Worm (Caenorhabditis elegans) whole organism, late embryonic: ENCODE data around the gene Y43F8C.13.

Source experiments
- C38D4.7 ChIP-seq: fragments of 200-800 bp; sonication (Bioruptor generic); optimal IDR thresholded peaks from 2 replicates; lab custom pipeline; 2018; ENCODE audit warnings: mild to moderate bottlenecking, missing genetic modification characterization, moderate library complexity, missing compliant biosample characterization
- K02D7.2 ChIP-seq: sonication (generic microtip); optimal IDR thresholded peaks from 2 replicates; lab custom pipeline; 2017; ENCODE audit warnings: mild to moderate bottlenecking, missing genetic modification characterization, missing compliant biosample characterization
- T23F11.4 ChIP-seq: fragments of 200-800 bp; sonication (Bioruptor generic); optimal IDR thresholded peaks from 2 replicates; lab custom pipeline; 2018; ENCODE audit warnings: mild to moderate bottlenecking, missing genetic modification characterization, missing compliant biosample characterization
- ceh-14 ChIP-seq: sonication (generic microtip); optimal IDR thresholded peaks from 2 replicates; lab custom pipeline; 2016; ENCODE audit warnings: missing genotype, missing genetic modification characterization, missing compliant biosample characterization
- ceh-22 ChIP-seq: sonication (generic microtip); optimal IDR thresholded peaks from 2 replicates; lab custom pipeline; 2017; ENCODE audit warnings: missing biosample characterization, missing genetic modification characterization
- ceh-30 ChIP-seq: fragments of 150-350 bp; optimal IDR thresholded peaks from 2 replicates; lab custom pipeline; 2014; ENCODE audit warnings: missing biosample characterization, missing genetic modification characterization
- ceh-45 ChIP-seq: fragments of 200-800 bp; sonication (Bioruptor generic); IDR thresholded peaks from 2 replicates; pipeline ENCODE4 v1.3.6; 2022; ENCODE audit warnings: missing genetic modification reagents, missing genetic modification characterization, missing compliant biosample characterization
- ceh-6 ChIP-seq: fragments of 200-800 bp; sonication (Bioruptor generic); optimal IDR thresholded peaks from 2 replicates; lab custom pipeline; 2018; ENCODE audit warnings: mild to moderate bottlenecking, missing genetic modification characterization, missing compliant biosample characterization
- ceh-9 ChIP-seq: sonication (generic microtip); optimal IDR thresholded peaks from 2 replicates; lab custom pipeline; 2016; ENCODE audit warnings: mild to moderate bottlenecking, missing genetic modification characterization, inconsistent platforms, missing compliant biosample characterization
- che-1 ChIP-seq: sonication (generic microtip); optimal IDR thresholded peaks from 2 replicates; lab custom pipeline; 2016; ENCODE audit warnings: mild to moderate bottlenecking, missing genetic modification characterization, missing compliant biosample characterization
- dmd-4 ChIP-seq: sonication (generic microtip); optimal IDR thresholded peaks from 2 replicates; lab custom pipeline; 2016; ENCODE audit warnings: borderline replicate concordance, missing genetic modification characterization, missing compliant biosample characterization
- dve-1 ChIP-seq: sonication (generic microtip); optimal IDR thresholded peaks from 2 replicates; lab custom pipeline; 2017; ENCODE audit warnings: antibody characterized with exemption, mild to moderate bottlenecking, missing genetic modification characterization, missing compliant biosample characterization
- elt-2 ChIP-seq: sonication (generic microtip); optimal IDR thresholded peaks from 2 replicates; lab custom pipeline; 2016; ENCODE audit warnings: missing genetic modification reagents, missing genetic modification characterization, missing compliant biosample characterization
- elt-4 ChIP-seq: sonication (generic microtip); optimal IDR thresholded peaks from 2 replicates; lab custom pipeline; 2016; ENCODE audit warnings: missing genetic modification characterization, missing compliant biosample characterization
- ets-4 ChIP-seq: sonication (generic microtip); optimal IDR thresholded peaks from 2 replicates; lab custom pipeline; 2016; ENCODE audit warnings: missing genetic modification characterization, missing compliant biosample characterization
- eyg-1 ChIP-seq: sonication (generic microtip); optimal IDR thresholded peaks from 2 replicates; lab custom pipeline; 2016; ENCODE audit warnings: missing genotype, missing genetic modification characterization, missing compliant biosample characterization
- fax-1 ChIP-seq: sonication (generic microtip); optimal IDR thresholded peaks from 2 replicates; lab custom pipeline; 2016; ENCODE audit warnings: missing genotype, missing genetic modification characterization, missing compliant biosample characterization
- fkh-6 ChIP-seq: sonication (generic microtip); optimal IDR thresholded peaks from 2 replicates; lab custom pipeline; 2016; ENCODE audit warnings: missing genetic modification characterization, missing compliant biosample characterization
- hlh-13 ChIP-seq: fragments of 200-800 bp; sonication (Bioruptor generic); optimal IDR thresholded peaks from 2 replicates; lab custom pipeline; 2018; ENCODE audit warnings: mild to moderate bottlenecking, missing genetic modification characterization, missing compliant biosample characterization
- hlh-15 ChIP-seq: sonication (generic microtip); optimal IDR thresholded peaks from 2 replicates; lab custom pipeline; 2016; ENCODE audit warnings: missing genetic modification characterization, missing compliant biosample characterization
- hlh-30 ChIP-seq: sonication (generic microtip); optimal IDR thresholded peaks from 2 replicates; lab custom pipeline; 2017; ENCODE audit warnings: antibody characterized with exemption, missing genetic modification characterization, missing compliant biosample characterization; ENCODE audit not compliant: insufficient read depth
- hlh-6 ChIP-seq: sonication (generic microtip); optimal IDR thresholded peaks from 2 replicates; lab custom pipeline; 2016; ENCODE audit warnings: missing genotype, missing genetic modification characterization, missing compliant biosample characterization
- lim-6 ChIP-seq: sonication (generic microtip); optimal IDR thresholded peaks from 2 replicates; lab custom pipeline; 2016; ENCODE audit warnings: missing genetic modification characterization, missing compliant biosample characterization
- nhr-232 ChIP-seq: sonication (generic microtip); optimal IDR thresholded peaks from 2 replicates; lab custom pipeline; 2016; ENCODE audit warnings: missing genetic modification characterization, missing compliant biosample characterization
- pax-1 ChIP-seq: fragments of 150-350 bp; optimal IDR thresholded peaks from 2 replicates; lab custom pipeline; 2014; ENCODE audit warnings: missing biosample characterization, missing genetic modification characterization
- pha-2 ChIP-seq: sonication (generic microtip); optimal IDR thresholded peaks from 2 replicates; lab custom pipeline; 2017; ENCODE audit warnings: mild to moderate bottlenecking, missing genetic modification characterization, missing compliant biosample characterization
- pha-4 ChIP-seq: fragments of 150-350 bp; optimal IDR thresholded peaks from 2 replicates; lab custom pipeline; 2018; ENCODE audit warnings: missing biosample characterization, missing genetic modification reagents, missing genetic modification characterization
- pros-1 ChIP-seq: fragments of 150-350 bp; optimal IDR thresholded peaks from 2 replicates; lab custom pipeline; 2014; ENCODE audit warnings: missing biosample characterization, missing genetic modification reagents, missing genetic modification characterization
- sox-2 ChIP-seq: fragments of 200-800 bp; sonication (Bioruptor generic); IDR thresholded peaks from 2 replicates; pipeline ENCODE4 v1.3.6; 2022; ENCODE audit warnings: missing genetic modification reagents, missing genetic modification characterization, missing compliant biosample characterization
- syd-9 ChIP-seq: sonication (generic microtip); optimal IDR thresholded peaks from 2 replicates; lab custom pipeline; 2016; ENCODE audit warnings: mild to moderate bottlenecking, missing genetic modification characterization, moderate library complexity, missing compliant biosample characterization
- tbx-2 ChIP-seq: sonication (generic microtip); optimal IDR thresholded peaks from 2 replicates; lab custom pipeline; 2016; ENCODE audit warnings: missing genetic modification characterization, missing compliant biosample characterization
- unc-42 ChIP-seq: sonication (generic microtip); optimal IDR thresholded peaks from 2 replicates; lab custom pipeline; 2016; ENCODE audit warnings: missing genotype, missing genetic modification characterization, missing compliant biosample characterization
- ztf-16 ChIP-seq: sonication (generic microtip); optimal IDR thresholded peaks from 2 replicates; lab custom pipeline; 2017; ENCODE audit warnings: missing genetic modification characterization, missing compliant biosample characterization

Gene Y43F8C.13

DNA sequence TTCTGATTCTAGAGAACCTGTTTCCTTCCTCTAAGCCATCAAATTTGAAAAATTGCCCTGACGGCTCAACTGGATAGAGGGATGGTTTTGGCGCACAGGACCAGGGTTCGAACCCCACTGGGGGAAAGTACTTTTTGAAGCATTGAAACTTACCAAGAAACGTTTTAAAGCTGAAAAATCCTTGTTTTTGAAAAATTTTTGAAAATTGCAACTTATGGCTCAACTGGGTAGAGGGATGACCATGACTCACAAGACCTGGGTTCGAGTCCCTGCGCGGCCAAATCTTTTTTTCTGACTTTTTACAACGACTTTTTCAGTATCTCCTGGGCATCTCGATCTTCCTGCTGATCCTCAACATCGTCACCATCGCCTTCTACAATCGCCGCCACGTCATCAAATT is 26.3 kb downstream of the Y43F8C.13 start:
- TF ChIP-seq elt-4 (tag; lab: Kevin White, UChicago) (no peak), eyg-1 (no peak), hlh-13 (GFP tag; lab: Kevin White, UChicago) (no peak), tbx-2 (tag; lab: Kevin White, UChicago) (no peak), nhr-232 (tag; lab: Kevin White, UChicago) (no peak)

DNA sequence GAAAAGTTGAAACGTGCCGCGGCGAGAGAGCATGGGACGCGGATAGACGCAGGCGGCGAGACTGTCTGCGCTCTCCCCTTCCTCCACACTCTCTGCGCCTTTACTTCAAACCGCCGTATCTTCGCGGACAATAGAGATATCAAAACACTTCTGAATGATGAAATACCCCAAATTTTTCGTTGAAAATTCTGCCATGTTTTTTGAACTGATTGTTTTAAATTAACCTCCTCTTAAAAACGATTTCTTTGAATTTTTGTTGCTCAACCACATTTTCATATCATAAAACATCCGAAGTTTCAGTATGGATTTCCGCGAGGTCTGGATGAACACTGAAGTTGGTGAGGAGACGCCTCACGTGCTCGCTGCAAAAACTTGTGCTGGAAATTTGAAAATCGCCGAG is 27.2 kb downstream of the Y43F8C.13 start, which contains the start of gene Y43F8C.11:
Y43F8C.11 (plus strand) TSS at position 301 of the 400 bp plus-strand sequence.
- TF ChIP-seq pax-1 = no peak
- TF ChIP-seq fkh-6 = no peak
- no peak for TF ChIP-seq eyg-1
- TF ChIP-seq lim-6 (tag; lab: Kevin White, UChicago) = no peak

DNA sequence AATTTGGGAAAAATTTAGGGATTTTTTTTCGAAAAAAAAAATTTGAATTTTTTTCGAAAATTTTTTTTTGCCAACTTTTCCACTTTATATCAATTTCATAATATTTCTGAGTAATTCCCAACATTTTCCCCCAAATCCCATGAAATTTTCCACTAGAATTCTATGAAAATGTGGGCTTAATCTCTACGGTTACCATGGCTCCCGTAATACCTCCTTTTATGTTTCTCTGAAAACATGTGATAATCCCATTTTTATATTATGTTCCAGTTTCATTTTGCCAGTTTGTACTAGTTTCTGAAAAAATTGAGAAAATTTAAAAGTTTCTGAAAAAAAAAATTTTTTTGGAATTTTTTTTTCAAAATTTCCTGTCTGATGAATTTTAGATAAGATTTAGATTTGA is 29.0 kb downstream of the Y43F8C.13 start:
- TF ChIP-seq fkh-6 = no peak
- no peak for TF ChIP-seq che-1 (tag; lab: Kevin White, UChicago)
- no peak for TF ChIP-seq ceh-22
- no peak for TF ChIP-seq ceh-9 (tag; lab: Kevin White, UChicago)
- TF ChIP-seq syd-9 (tag; lab: Kevin White, UChicago) = no peak
- no peak for TF ChIP-seq ceh-30 (tag; lab: Kevin White, UChicago)
- TF ChIP-seq, all 69 proteins: peak for 0

DNA sequence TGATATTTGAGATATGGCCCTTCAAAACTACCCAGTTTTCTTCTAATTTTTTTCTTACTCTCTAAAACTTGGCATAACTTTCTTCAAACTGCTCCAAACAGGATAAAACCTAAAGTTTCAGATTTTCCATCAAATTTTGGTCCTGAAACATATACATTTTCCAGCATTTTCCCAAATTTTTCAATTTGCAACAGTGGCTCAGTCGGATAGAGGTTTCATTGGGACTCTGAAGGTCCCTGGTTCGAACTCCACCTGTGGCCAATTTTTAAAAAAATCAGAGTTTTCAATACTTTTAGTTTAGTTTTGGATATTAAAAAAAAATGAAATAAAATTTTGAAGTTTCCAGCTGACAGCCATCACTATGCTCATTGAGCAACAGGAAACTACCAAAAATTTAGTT is 29.5 kb downstream of the Y43F8C.13 start:
- TF ChIP-seq pha-4 (tag; lab: Kevin White, UChicago) = no peak
- TF ChIP-seq ceh-45 (GFP tag; lab: Robert Waterston, UW) = no peak
- no peak for TF ChIP-seq elt-2 (tag; lab: Kevin White, UChicago)
- TF ChIP-seq ets-4 (tag; lab: Kevin White, UChicago) = no peak
- TF ChIP-seq pros-1 (tag; lab: Kevin White, UChicago) = no peak
- TF ChIP-seq pax-1 = no peak
- TF ChIP-seq sox-2 (GFP tag; lab: Robert Waterston, UW) = no peak
- TF ChIP-seq K02D7.2 (tag; lab: Kevin White, UChicago) = no peak
- TF ChIP-seq fax-1 (tag; lab: Kevin White, UChicago) = no peak
- no peak for TF ChIP-seq hlh-6 (tag; lab: Kevin White, UChicago)
- TF ChIP-seq T23F11.4 (GFP tag; lab: Kevin White, UChicago) = no peak
- TF ChIP-seq unc-42 = no peak
- no peak for TF ChIP-seq ceh-6 (GFP tag; lab: Kevin White, UChicago)
- no peak for TF ChIP-seq ceh-14 (tag; lab: Kevin White, UChicago)
- no peak for TF ChIP-seq C38D4.7 (GFP tag; lab: Kevin White, UChicago)
- TF ChIP-seq hlh-15 = no peak
- TF ChIP-seq pha-2 (tag; lab: Kevin White, UChicago) = no peak
- TF ChIP-seq ztf-16 = no peak

DNA sequence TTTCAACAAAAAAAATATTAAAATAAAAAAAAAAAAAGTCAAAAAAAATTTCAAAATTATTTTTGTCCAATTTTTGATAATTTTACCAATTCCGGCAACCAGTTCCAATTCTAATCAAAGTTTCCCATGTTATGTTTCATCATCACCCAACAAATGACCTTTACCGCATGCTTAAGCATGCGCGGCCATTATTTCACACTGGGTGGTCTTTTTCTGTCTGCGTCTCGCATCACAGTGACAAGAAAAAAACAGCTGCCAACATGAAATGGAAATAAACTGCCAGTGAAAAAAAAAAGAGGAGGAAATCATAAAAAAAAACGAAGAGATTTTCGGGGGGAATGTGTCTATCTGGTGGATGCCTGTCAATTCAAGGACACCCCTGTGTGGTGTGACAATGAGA is 30.9 kb downstream of the Y43F8C.13 start:
- no peak for TF ChIP-seq hlh-30 (tag; lab: Kevin White, UChicago)

DNA sequence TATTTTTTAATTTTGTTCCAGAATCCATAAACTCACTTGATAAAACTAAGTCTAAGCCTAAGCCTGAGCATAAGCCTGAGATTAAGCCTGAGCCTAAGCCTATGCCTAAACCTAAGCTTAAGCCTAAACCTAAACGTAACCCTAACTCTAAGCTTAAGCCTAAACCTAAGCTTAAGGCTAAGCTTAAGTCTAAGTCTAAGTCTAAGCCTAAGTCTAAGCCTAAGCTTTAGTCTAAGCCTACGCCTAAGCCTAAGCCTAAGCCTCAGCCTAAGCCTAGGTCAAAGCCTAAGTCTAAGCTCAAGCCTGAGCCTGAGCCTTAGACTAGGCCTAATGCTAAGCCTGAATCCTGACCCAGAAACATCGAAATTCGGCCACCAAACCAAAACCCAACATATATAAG is 32.6 kb downstream of the Y43F8C.13 start:
- no peak for TF ChIP-seq K02D7.2 (tag; lab: Kevin White, UChicago)
- peak; percentile 71 for TF ChIP-seq dve-1 (tag; lab: Kevin White, UChicago)
- TF ChIP-seq dmd-4 = no peak
